Fruit fly (Drosophila melanogaster) whole organism, embryonic: ENCODE measurements around the gene CG5446.
A peak's percentile ranks its signal among the peaks of the same experiment; 100 is the strongest.

ENCODE experiments used
- ATbp ChIP-seq: fragments of 200-800 bp; sonication (Bioruptor generic); optimal IDR thresholded peaks from 2 replicates; lab custom pipeline; 2017; ENCODE audit warnings: missing biosample characterization, mild to moderate bottlenecking, missing genetic modification characterization, missing genetic modification reagents
- CG10267 ChIP-seq: fragments of 200-800 bp; sonication (Bioruptor generic); optimal IDR thresholded peaks from 2 replicates; lab custom pipeline; 2018; ENCODE audit warnings: missing biosample characterization, mild to moderate bottlenecking, missing genetic modification characterization, moderate library complexity
- CG11093 ChIP-seq: fragments of 200-800 bp; sonication (Bioruptor generic); IDR thresholded peaks from 3 replicates; pipeline ENCODE4 v1.3.6; 2022; ENCODE audit warnings: missing biosample characterization, missing genetic modification characterization
- CG11456 ChIP-seq: fragments of 200-800 bp; sonication (Bioruptor generic); IDR thresholded peaks from 3 replicates; pipeline ENCODE4 v1.3.6; 2022; ENCODE audit warnings: missing biosample characterization, missing genetic modification characterization
- CG14667 ChIP-seq: fragments of 200-800 bp; sonication (Bioruptor generic); IDR thresholded peaks from 2 replicates; pipeline ENCODE4 v1.3.6; 2022; ENCODE audit warnings: missing biosample characterization, missing genetic modification characterization
- CG15011 ChIP-seq: fragments of 200-800 bp; sonication (Bioruptor generic); optimal IDR thresholded peaks from 3 replicates; lab custom pipeline; 2018; ENCODE audit warnings: missing biosample characterization, mild to moderate bottlenecking, missing genetic modification characterization
- CG15073 ChIP-seq: fragments of 200-800 bp; sonication (Bioruptor generic); optimal IDR thresholded peaks from 2 replicates; lab custom pipeline; 2016; ENCODE audit warnings: missing biosample characterization, missing genetic modification characterization
- CG15696 ChIP-seq: fragments of 200-800 bp; sonication (Bioruptor generic); optimal IDR thresholded peaks from 2 replicates; lab custom pipeline; 2019; ENCODE audit warnings: missing biosample characterization, mild to moderate bottlenecking, missing genetic modification characterization, moderate library complexity
- CG30403 ChIP-seq: fragments of 200-800 bp; sonication (Bioruptor generic); optimal IDR thresholded peaks from 3 replicates; lab custom pipeline; 2016; ENCODE audit warnings: missing biosample characterization, missing genetic modification characterization
- CG3407 ChIP-seq: fragments of 200-800 bp; sonication (Bioruptor generic); optimal IDR thresholded peaks from 2 replicates; lab custom pipeline; 2018; ENCODE audit warnings: missing biosample characterization, mild to moderate bottlenecking, missing genetic modification characterization
- CG34422 ChIP-seq: fragments of 200-800 bp; sonication (Bioruptor generic); IDR thresholded peaks from 3 replicates; pipeline ENCODE4 v1.3.6; 2022; ENCODE audit warnings: missing biosample characterization, missing genetic modification characterization
- CG7556 ChIP-seq: fragments of 200-800 bp; sonication (Bioruptor generic); optimal IDR thresholded peaks from 2 replicates; lab custom pipeline; 2017; ENCODE audit warnings: missing biosample characterization, mild to moderate bottlenecking, missing genetic modification characterization
- CG8478 ChIP-seq: fragments of >200 bp; optimal IDR thresholded peaks from 2 replicates; lab custom pipeline; 2018
- CG8924 ChIP-seq: fragments of 200-800 bp; optimal IDR thresholded peaks from 3 replicates; lab custom pipeline; 2019; ENCODE audit warnings: missing biosample characterization, mild to moderate bottlenecking, missing genetic modification characterization, moderate library complexity
- CG9437 ChIP-seq: fragments of 200-800 bp; sonication (Bioruptor generic); optimal IDR thresholded peaks from 2 replicates; lab custom pipeline; 2018; ENCODE audit warnings: missing biosample characterization, mild to moderate bottlenecking, missing genetic modification characterization
- D19B ChIP-seq: fragments of 200-800 bp; sonication (Bioruptor generic); optimal IDR thresholded peaks from 2 replicates; lab custom pipeline; 2017; ENCODE audit warnings: missing biosample characterization, mild to moderate bottlenecking, missing genetic modification characterization
- Dad ChIP-seq: fragments of 200-800 bp; sonication (Bioruptor generic); optimal IDR thresholded peaks from 3 replicates; lab custom pipeline; 2016; ENCODE audit warnings: missing biosample characterization, missing genetic modification characterization
- Drgx ChIP-seq: fragments of 200-800 bp; sonication (Bioruptor generic); IDR thresholded peaks from 2 replicates; pipeline ENCODE4 v1.3.6; 2022; ENCODE audit warnings: missing biosample characterization, missing genetic modification characterization
- H15 ChIP-seq: fragments of 200-800 bp; sonication (Bioruptor generic); IDR thresholded peaks from 3 replicates; pipeline ENCODE4 v1.3.6; 2022; ENCODE audit warnings: missing biosample characterization, missing genetic modification characterization
- HHEX ChIP-seq: fragments of 200-800 bp; sonication (Bioruptor generic); optimal IDR thresholded peaks from 3 replicates; lab custom pipeline; 2017; ENCODE audit warnings: missing biosample characterization, mild to moderate bottlenecking, missing genetic modification characterization, missing genetic modification reagents
- HLHmδ ChIP-seq: fragments of 200-800 bp; sonication (Bioruptor generic); optimal IDR thresholded peaks from 2 replicates; lab custom pipeline; 2018; ENCODE audit warnings: missing biosample characterization, mild to moderate bottlenecking, missing genetic modification characterization, moderate library complexity
- Hand ChIP-seq: fragments of 200-800 bp; sonication (Bioruptor generic); optimal IDR thresholded peaks from 2 replicates; lab custom pipeline; 2017; ENCODE audit warnings: mild to moderate bottlenecking, missing biosample characterization, missing genetic modification reagents, missing genetic modification characterization
- NK7.1 ChIP-seq: fragments of 200-800 bp; sonication (Bioruptor generic); optimal IDR thresholded peaks from 3 replicates; lab custom pipeline; 2016; ENCODE audit warnings: missing biosample characterization, missing genetic modification characterization
- Nf-YB ChIP-seq: fragments of 200-800 bp; sonication (Bioruptor generic); optimal IDR thresholded peaks from 3 replicates; lab custom pipeline; 2019; ENCODE audit warnings: missing biosample characterization, mild to moderate bottlenecking, missing genetic modification characterization, moderate library complexity
- Side ChIP-seq: fragments of 200-800 bp; sonication (Bioruptor generic); optimal IDR thresholded peaks from 2 replicates; lab custom pipeline; 2016; ENCODE audit warnings: missing biosample characterization, missing genetic modification characterization
- Spps ChIP-seq: fragments of 200-800 bp; sonication (Bioruptor generic); optimal IDR thresholded peaks from 2 replicates; lab custom pipeline; 2018; ENCODE audit warnings: missing biosample characterization, mild to moderate bottlenecking, missing genetic modification characterization
- Stat92E ChIP-seq, 3 experiments: fragments of >200 bp in 2 of 3; fragments of 200-800 bp in 1 of 3; sonication (Bioruptor generic) in 1 of 3; optimal IDR thresholded peaks; 2 replicates each; lab custom pipeline; 2017 to 2019; ENCODE audit warnings: missing biosample characterization in 3 of 3, missing genetic modification characterization in 3 of 3, mild to moderate bottlenecking in 1 of 3, moderate library complexity in 1 of 3
- Trl ChIP-seq, 3 experiments: fragments of >200 bp in 2 of 3; fragments of 200-800 bp in 1 of 3; sonication (Bioruptor generic) in 1 of 3; optimal IDR thresholded peaks; 2 replicates in 1 of 3; 3 replicates in 2 of 3; lab custom pipeline; 2016 to 2017; ENCODE audit warnings: missing biosample characterization in 1 of 3, missing genetic modification characterization in 1 of 3
- Xrp1 ChIP-seq: fragments of 200-800 bp; sonication (Bioruptor generic); IDR thresholded peaks from 2 replicates; pipeline ENCODE4 v1.3.6; 2022; ENCODE audit warnings: missing biosample characterization, missing genetic modification characterization
- aop ChIP-seq: fragments of 200-800 bp; sonication (Bioruptor generic); IDR thresholded peaks from 2 replicates; pipeline ENCODE4 v1.3.6; 2022; ENCODE audit warnings: missing biosample characterization, missing genetic modification characterization
- ash1 ChIP-seq: fragments of 200-800 bp; sonication (Bioruptor generic); optimal IDR thresholded peaks from 2 replicates; lab custom pipeline; 2018; ENCODE audit warnings: missing biosample characterization, mild to moderate bottlenecking, missing genetic modification characterization
- btn ChIP-seq: fragments of 200-800 bp; sonication (Bioruptor generic); optimal IDR thresholded peaks from 2 replicates; lab custom pipeline; 2016; ENCODE audit warnings: missing biosample characterization, missing genetic modification characterization
- dm ChIP-seq: fragments of 200-800 bp; sonication (Bioruptor generic); optimal IDR thresholded peaks from 3 replicates; lab custom pipeline; 2016; ENCODE audit warnings: missing biosample characterization, missing genetic modification characterization
- en ChIP-seq: fragments of 200-800 bp; sonication (Bioruptor generic); optimal IDR thresholded peaks from 2 replicates; lab custom pipeline; 2016; ENCODE audit warnings: missing biosample characterization, missing genetic modification characterization
- eve ChIP-seq, 2 experiments: fragments of >200 bp; optimal IDR thresholded peaks; 2 replicates each; lab custom pipeline; 2017; ENCODE audit warnings: missing biosample characterization in 2 of 2, missing genetic modification characterization in 2 of 2
- gce ChIP-seq: fragments of 200-800 bp; sonication (Bioruptor generic); IDR thresholded peaks from 3 replicates; pipeline ENCODE4 v1.3.6; 2022; ENCODE audit warnings: missing biosample characterization, missing genetic modification characterization
- inv ChIP-seq: fragments of 200-800 bp; sonication (Bioruptor generic); IDR thresholded peaks from 2 replicates; pipeline ENCODE4 v1.3.6; 2022; ENCODE audit warnings: missing biosample characterization, missing genetic modification characterization; ENCODE audit not compliant: partially characterized antibody
- nmo ChIP-seq: fragments of 200-800 bp; sonication (Bioruptor generic); optimal IDR thresholded peaks from 2 replicates; lab custom pipeline; 2018; ENCODE audit warnings: missing biosample characterization, mild to moderate bottlenecking, missing genetic modification characterization, moderate library complexity
- phol ChIP-seq: fragments of 200-800 bp; sonication (Bioruptor generic); optimal IDR thresholded peaks from 3 replicates; lab custom pipeline; 2018; ENCODE audit warnings: missing biosample characterization, mild to moderate bottlenecking, missing genetic modification characterization, moderate library complexity
- run ChIP-seq: fragments of 200-800 bp; sonication (Bioruptor generic); optimal IDR thresholded peaks from 3 replicates; lab custom pipeline; 2018; ENCODE audit warnings: missing biosample characterization, mild to moderate bottlenecking, missing genetic modification characterization
- scrt ChIP-seq: fragments of 200-800 bp; sonication (Bioruptor generic); optimal IDR thresholded peaks from 2 replicates; lab custom pipeline; 2018; ENCODE audit warnings: missing biosample characterization, mild to moderate bottlenecking, missing genetic modification characterization, moderate library complexity
- shn ChIP-seq: fragments of 200-800 bp; sonication (Bioruptor generic); optimal IDR thresholded peaks from 3 replicates; lab custom pipeline; 2016; ENCODE audit warnings: missing biosample characterization, missing genetic modification characterization
- sisA ChIP-seq: fragments of 200-800 bp; sonication (Bioruptor generic); IDR thresholded peaks from 2 replicates; pipeline ENCODE4 v1.3.6; 2022; ENCODE audit warnings: missing biosample characterization, missing genetic modification characterization
- stc ChIP-seq: fragments of 200-800 bp; sonication (Bioruptor generic); IDR thresholded peaks from 2 replicates; pipeline ENCODE4 v1.3.6; 2022; ENCODE audit warnings: missing biosample characterization, missing genetic modification characterization
- ttk ChIP-seq: fragments of 200-800 bp; sonication (Bioruptor generic); IDR thresholded peaks from 2 replicates; pipeline ENCODE4 v2.1.2; 2022; ENCODE audit warnings: missing biosample characterization, missing genetic modification characterization
- wdn ChIP-seq: fragments of 200-800 bp; sonication (Bioruptor generic); IDR thresholded peaks from 2 replicates; pipeline ENCODE4 v1.3.6; 2022; ENCODE audit warnings: missing biosample characterization, missing genetic modification characterization
- z ChIP-seq: fragments of 200-800 bp; sonication (Bioruptor generic); IDR thresholded peaks from 3 replicates; pipeline ENCODE4 v1.3.6; 2022; ENCODE audit warnings: missing biosample characterization, missing genetic modification characterization
- zen2 ChIP-seq: fragments of 200-800 bp; sonication (Bioruptor generic); IDR thresholded peaks from 3 replicates; pipeline ENCODE4 v1.3.6; 2022; ENCODE audit warnings: missing biosample characterization, missing genetic modification characterization; ENCODE audit not compliant: partially characterized antibody

Gene CG5446

dm6 chr2L:12460767-12461739, 33.5 kb upstream of the CG5446 start (continued):
- TF ChIP-seq z (GFP tag; lab: Robert Waterston, UW) = peak; percentile 96
- TF ChIP-seq Drgx (GFP tag; lab: Robert Waterston, UW) = 0 out of 2 replicates have a peak, but pooled peaks have one; percentile 47
- no peak for TF ChIP-seq CG9437 (GFP tag; lab: Kevin White, UChicago)
- no peak for TF ChIP-seq NK7.1 (GFP tag; lab: Kevin White, UChicago)
- TF ChIP-seq ttk = no peak
- peak; percentile 34 for TF ChIP-seq shn (GFP tag; lab: Kevin White, UChicago)
- TF ChIP-seq Stat92E (GFP tag; optimal IDR thresholded peaks at IDR 0.05; lab: Kevin White, UChicago) = no peak
- peak in 1 of 2 experiments; percentile 51 for TF ChIP-seq eve (GFP tag; optimal IDR thresholded peaks at IDR 0.05; lab: Kevin White, UChicago)
- no peak for TF ChIP-seq CG15073 (GFP tag; lab: Kevin White, UChicago)
- peak; percentile 81 for TF ChIP-seq CG8924 (tag; lab: Kevin White, UChicago)
- peak; percentile 68; the same call in 1 of the 2 replicates for TF ChIP-seq stc (GFP tag; lab: Robert Waterston, UW)
- peak; percentile 60; the same call in 1 of the 3 replicates for TF ChIP-seq zen2
- TF ChIP-seq run = peak; percentile 42
- no peak for TF ChIP-seq CG10267 (tag; lab: Kevin White, UChicago)
- peak; percentile 31 for TF ChIP-seq Nf-YB
- TF ChIP-seq CG8478 = no peak
- TF ChIP-seq Side (GFP tag; lab: Kevin White, UChicago) = peak; percentile 55
- TF ChIP-seq nmo = peak; percentile 16
- TF ChIP-seq aop (GFP tag; lab: Robert Waterston, UW) = no peak
- peak; percentile 65 for TF ChIP-seq ATbp (GFP tag; lab: Kevin White, UChicago)
- TF ChIP-seq CG34422 (GFP tag; lab: Robert Waterston, UW) = no peak
- no peak for TF ChIP-seq CG11093 (GFP tag; lab: Robert Waterston, UW)
- peak; percentile 74 for TF ChIP-seq scrt (GFP tag; lab: Kevin White, UChicago)
- no peak for TF ChIP-seq CG30403 (GFP tag; lab: Kevin White, UChicago)
- TF ChIP-seq sisA (GFP tag; lab: Robert Waterston, UW) = no peak
- TF ChIP-seq CG15011 (GFP tag; lab: Kevin White, UChicago) = peak; percentile 77
- TF ChIP-seq en = no peak
- TF ChIP-seq Spps (tag; lab: Kevin White, UChicago) = no peak
- TF ChIP-seq CG14667 = no peak
- TF ChIP-seq ash1 (GFP tag; lab: Kevin White, UChicago) = peak; percentile 48
- no peak for TF ChIP-seq Dad (GFP tag; lab: Kevin White, UChicago)
- no peak for TF ChIP-seq dm (GFP tag; lab: Kevin White, UChicago)
- TF ChIP-seq gce (GFP tag; lab: Robert Waterston, UW) = 0 out of 3 replicates have a peak, but pooled peaks have one; percentile 37
- peak; percentile 63 for TF ChIP-seq Xrp1
- peak; percentile 87 for TF ChIP-seq Hand (GFP tag; lab: Kevin White, UChicago)
- no peak for TF ChIP-seq wdn (GFP tag; lab: Robert Waterston, UW)
- peak; percentile 58 for TF ChIP-seq HLHmδ (GFP tag; lab: Kevin White, UChicago)
- TF ChIP-seq D19B (GFP tag; lab: Kevin White, UChicago) = peak; percentile 12
- TF ChIP-seq btn (GFP tag; lab: Kevin White, UChicago) = no peak
- TF ChIP-seq CG15696 (tag; lab: Kevin White, UChicago) = peak; percentile 78
- TF ChIP-seq phol (tag; lab: Kevin White, UChicago) = no peak
- TF ChIP-seq inv (GFP tag; lab: Robert Waterston, UW) = peak; percentile 33; the same call in 1 of the 2 replicates
- TF ChIP-seq CG7556 = peak; percentile 61
- peak; percentile 61 for TF ChIP-seq CG3407 (GFP tag; lab: Kevin White, UChicago)
- peak; percentile 99 for TF ChIP-seq Trl (optimal IDR thresholded peaks at IDR 0.05; lab: Kevin White, UChicago)
- TF ChIP-seq Trl (GFP tag; optimal IDR thresholded peaks at IDR 0.05; lab: Kevin White, UChicago) = peak; percentile 70
- peak; percentile 61; the same call in 1 of the 3 replicates for TF ChIP-seq CG11456
- peak; percentile 75 for TF ChIP-seq HHEX (GFP tag; lab: Kevin White, UChicago)
- no peak for TF ChIP-seq H15
